Fruit fly (Drosophila melanogaster) whole organism, embryonic: ENCODE results near the gene SNRPG.
A peak's percentile ranks its signal among the peaks of the same experiment; 100 is the strongest.

ENCODE experiments used
- CG1024 ChIP-seq: fragments of 200-800 bp; sonication (Bioruptor generic); IDR thresholded peaks from 2 replicates; pipeline ENCODE4 v1.3.6; 2022; ENCODE audit warnings: missing biosample characterization, missing genetic modification characterization
- CG11093 ChIP-seq: fragments of 200-800 bp; sonication (Bioruptor generic); IDR thresholded peaks from 3 replicates; pipeline ENCODE4 v1.3.6; 2022; ENCODE audit warnings: missing biosample characterization, missing genetic modification characterization
- CG13287 ChIP-seq: fragments of 200-800 bp; sonication (Bioruptor generic); IDR thresholded peaks from 2 replicates; pipeline ENCODE4 v1.3.6; 2022; ENCODE audit warnings: missing biosample characterization, missing genetic modification characterization; ENCODE audit not compliant: partially characterized antibody
- CG13296 ChIP-seq: fragments of 200-800 bp; sonication (Bioruptor generic); optimal IDR thresholded peaks from 3 replicates; lab custom pipeline; 2018; ENCODE audit warnings: missing biosample characterization, mild to moderate bottlenecking, missing genetic modification characterization
- CG13775 ChIP-seq: fragments of 200-800 bp; sonication (Bioruptor generic); optimal IDR thresholded peaks from 3 replicates; lab custom pipeline; 2017; ENCODE audit warnings: missing biosample characterization, mild to moderate bottlenecking, missing genetic modification characterization
- CG14710 ChIP-seq: fragments of 200-800 bp; sonication (Bioruptor generic); optimal IDR thresholded peaks from 3 replicates; lab custom pipeline; 2019; ENCODE audit warnings: missing biosample characterization, mild to moderate bottlenecking, missing genetic modification characterization, moderate library complexity
- CG15073 ChIP-seq: fragments of 200-800 bp; sonication (Bioruptor generic); optimal IDR thresholded peaks from 2 replicates; lab custom pipeline; 2016; ENCODE audit warnings: missing biosample characterization, missing genetic modification characterization
- CG2678 ChIP-seq: fragments of 200-800 bp; sonication (Bioruptor generic); optimal IDR thresholded peaks from 3 replicates; lab custom pipeline; 2019; ENCODE audit warnings: missing biosample characterization, mild to moderate bottlenecking, missing genetic modification characterization, moderate library complexity
- CG32532 ChIP-seq: fragments of 200-800 bp; sonication (Bioruptor generic); IDR thresholded peaks from 2 replicates; pipeline ENCODE4 v1.3.6; 2022; ENCODE audit warnings: missing biosample characterization, missing genetic modification characterization
- CG42726 ChIP-seq: fragments of 200-800 bp; sonication (Bioruptor generic); IDR thresholded peaks from 2 replicates; pipeline ENCODE4 v1.3.6; 2022; ENCODE audit warnings: missing biosample characterization, missing genetic modification characterization; ENCODE audit not compliant: partially characterized antibody
- CG4360 ChIP-seq: fragments of 200-800 bp; sonication (Bioruptor generic); IDR thresholded peaks from 2 replicates; pipeline ENCODE4 v1.3.6; 2022; ENCODE audit warnings: missing biosample characterization, missing genetic modification characterization
- CG8281 ChIP-seq: fragments of 200-800 bp; sonication (Bioruptor generic); optimal IDR thresholded peaks from 2 replicates; lab custom pipeline; 2018; ENCODE audit warnings: missing biosample characterization, mild to moderate bottlenecking, missing genetic modification characterization, moderate library complexity
- CG9437 ChIP-seq: fragments of 200-800 bp; sonication (Bioruptor generic); optimal IDR thresholded peaks from 2 replicates; lab custom pipeline; 2018; ENCODE audit warnings: missing biosample characterization, mild to moderate bottlenecking, missing genetic modification characterization
- CG9817 ChIP-seq: fragments of 200-800 bp; sonication (Bioruptor generic); optimal IDR thresholded peaks from 2 replicates; lab custom pipeline; 2018; ENCODE audit warnings: missing biosample characterization, mild to moderate bottlenecking, missing genetic modification characterization, moderate library complexity
- Dek ChIP-seq: fragments of 200-800 bp; sonication (Bioruptor generic); optimal IDR thresholded peaks from 3 replicates; lab custom pipeline; 2019; ENCODE audit warnings: missing biosample characterization, mild to moderate bottlenecking, missing genetic modification characterization, moderate library complexity
- Dref ChIP-seq: fragments of 200-800 bp; sonication (Bioruptor generic); IDR thresholded peaks from 2 replicates; pipeline ENCODE4 v1.3.6; 2022; ENCODE audit warnings: missing biosample characterization, missing genetic modification characterization
- E2f1 ChIP-seq: fragments of 200-800 bp; sonication (Bioruptor generic); IDR thresholded peaks from 2 replicates; pipeline ENCODE4 v1.3.6; 2022; ENCODE audit warnings: missing biosample characterization, missing genetic modification characterization
- Ets65A ChIP-seq: fragments of 200-800 bp; sonication (Bioruptor generic); peaks from one replicate; lab custom pipeline; 2016; ENCODE audit warnings: missing biosample characterization, missing genetic modification characterization
- Gug ChIP-seq: fragments of 200-800 bp; sonication (Bioruptor generic); IDR thresholded peaks from 4 replicates; pipeline ENCODE4 v1.3.6; 2022; ENCODE audit warnings: missing biosample characterization, missing genetic modification characterization
- Hmx ChIP-seq: fragments of 200-800 bp; sonication (Bioruptor generic); optimal IDR thresholded peaks from 2 replicates; lab custom pipeline; 2016; ENCODE audit warnings: missing biosample characterization, missing genetic modification characterization
- Hsf ChIP-seq: fragments of 200-800 bp; sonication (Bioruptor generic); optimal IDR thresholded peaks from 3 replicates; lab custom pipeline; 2016; ENCODE audit warnings: missing biosample characterization, missing genetic modification characterization
- Lim3 ChIP-seq: fragments of 200-800 bp; sonication (Bioruptor generic); IDR thresholded peaks from 2 replicates; pipeline ENCODE4 v1.3.6; 2022; ENCODE audit warnings: missing biosample characterization, missing genetic modification characterization
- MESR4 ChIP-seq: fragments of 200-800 bp; sonication (Bioruptor generic); optimal IDR thresholded peaks from 2 replicates; lab custom pipeline; 2018; ENCODE audit warnings: missing biosample characterization, mild to moderate bottlenecking, missing genetic modification characterization, moderate library complexity
- Meics ChIP-seq: fragments of 200-800 bp; sonication (Bioruptor generic); optimal IDR thresholded peaks from 2 replicates; lab custom pipeline; 2017; ENCODE audit warnings: missing biosample characterization, mild to moderate bottlenecking, missing genetic modification characterization
- Neu2 ChIP-seq: fragments of 200-800 bp; sonication (Bioruptor generic); optimal IDR thresholded peaks from 3 replicates; lab custom pipeline; 2016; ENCODE audit warnings: missing biosample characterization, missing genetic modification characterization, borderline replicate concordance
- Pdp1 ChIP-seq, 2 experiments: fragments of 200-800 bp; sonication (Bioruptor generic); optimal IDR thresholded peaks; 3 replicates each; lab custom pipeline; 2016; ENCODE audit warnings: missing biosample characterization in 2 of 2, missing genetic modification characterization in 2 of 2, mild to moderate bottlenecking in 1 of 2, moderate library complexity in 1 of 2
- Sox102F ChIP-seq: fragments of 200-800 bp; sonication (Bioruptor generic); optimal IDR thresholded peaks from 2 replicates; lab custom pipeline; 2018; ENCODE audit warnings: missing biosample characterization, mild to moderate bottlenecking, missing genetic modification characterization, moderate library complexity
- TFAM ChIP-seq: fragments of 200-800 bp; sonication (Bioruptor generic); optimal IDR thresholded peaks from 2 replicates; lab custom pipeline; 2017; ENCODE audit warnings: missing biosample characterization, missing genetic modification characterization, inconsistent platforms
- YL-1 ChIP-seq: fragments of 200-800 bp; sonication (Bioruptor generic); optimal IDR thresholded peaks from 3 replicates; lab custom pipeline; 2017; ENCODE audit warnings: missing biosample characterization, mild to moderate bottlenecking, missing genetic modification characterization
- chn ChIP-seq: fragments of 200-800 bp; sonication (Bioruptor generic); optimal IDR thresholded peaks from 2 replicates; lab custom pipeline; 2016; ENCODE audit warnings: missing biosample characterization, missing genetic modification characterization
- crp ChIP-seq, 2 experiments: fragments of 200-800 bp; sonication (Bioruptor generic); optimal IDR thresholded peaks; 2 replicates in 1 of 2; 3 replicates in 1 of 2; lab custom pipeline; 2017; ENCODE audit warnings: missing biosample characterization in 2 of 2, missing genetic modification characterization in 2 of 2, mild to moderate bottlenecking in 1 of 2, moderate library complexity in 1 of 2
- en ChIP-seq: fragments of 200-800 bp; sonication (Bioruptor generic); optimal IDR thresholded peaks from 2 replicates; lab custom pipeline; 2016; ENCODE audit warnings: missing biosample characterization, missing genetic modification characterization
- eve ChIP-seq, 2 experiments: fragments of >200 bp; optimal IDR thresholded peaks; 2 replicates each; lab custom pipeline; 2017; ENCODE audit warnings: missing biosample characterization in 2 of 2, missing genetic modification characterization in 2 of 2
- gcm2 ChIP-seq: fragments of 200-800 bp; sonication (Bioruptor generic); optimal IDR thresholded peaks from 2 replicates; lab custom pipeline; 2016; ENCODE audit warnings: missing biosample characterization, missing genetic modification characterization
- inv ChIP-seq: fragments of 200-800 bp; sonication (Bioruptor generic); IDR thresholded peaks from 2 replicates; pipeline ENCODE4 v1.3.6; 2022; ENCODE audit warnings: missing biosample characterization, missing genetic modification characterization; ENCODE audit not compliant: partially characterized antibody
- jumu ChIP-seq: fragments of 200-800 bp; sonication (Bioruptor generic); optimal IDR thresholded peaks from 3 replicates; lab custom pipeline; 2016; ENCODE audit warnings: missing biosample characterization, missing genetic modification characterization
- kah ChIP-seq: fragments of 200-800 bp; sonication (Bioruptor generic); optimal IDR thresholded peaks from 2 replicates; lab custom pipeline; 2018; ENCODE audit warnings: missing biosample characterization, mild to moderate bottlenecking, missing genetic modification characterization
- knrl ChIP-seq: fragments of 200-800 bp; sonication (Bioruptor generic); IDR thresholded peaks from 3 replicates; pipeline ENCODE4 v1.3.6; 2022; ENCODE audit warnings: missing biosample characterization, missing genetic modification characterization; ENCODE audit not compliant: partially characterized antibody
- mld ChIP-seq: fragments of 200-800 bp; sonication (Bioruptor generic); IDR thresholded peaks from 3 replicates; pipeline ENCODE4 v1.3.6; 2022; ENCODE audit warnings: missing biosample characterization, missing genetic modification characterization; ENCODE audit not compliant: partially characterized antibody
- pho ChIP-seq: fragments of 200-800 bp; sonication (Bioruptor generic); optimal IDR thresholded peaks from 2 replicates; lab custom pipeline; 2016; ENCODE audit warnings: missing biosample characterization, missing genetic modification characterization
- pzg ChIP-seq: fragments of 200-800 bp; sonication (Bioruptor generic); optimal IDR thresholded peaks from 3 replicates; lab custom pipeline; 2018; ENCODE audit warnings: missing biosample characterization, mild to moderate bottlenecking, missing genetic modification characterization, moderate library complexity
- row ChIP-seq: fragments of 200-800 bp; sonication (Bioruptor generic); IDR thresholded peaks from 3 replicates; pipeline ENCODE4 v1.3.6; 2022; ENCODE audit warnings: missing biosample characterization, missing genetic modification characterization
- sd ChIP-seq: fragments of 200-800 bp; sonication (Bioruptor generic); optimal IDR thresholded peaks from 3 replicates; lab custom pipeline; 2018; ENCODE audit warnings: missing biosample characterization, mild to moderate bottlenecking, missing genetic modification characterization, moderate library complexity
- stwl ChIP-seq: fragments of 200-800 bp; sonication (Bioruptor generic); optimal IDR thresholded peaks from 3 replicates; lab custom pipeline; 2018; ENCODE audit warnings: missing biosample characterization, mild to moderate bottlenecking, missing genetic modification characterization, moderate library complexity
- trem ChIP-seq: fragments of 200-800 bp; optimal IDR thresholded peaks from 3 replicates; lab custom pipeline; 2019; ENCODE audit warnings: missing biosample characterization, mild to moderate bottlenecking, missing genetic modification characterization, moderate library complexity
- vfl ChIP-seq: fragments of 200-800 bp; sonication (Bioruptor generic); optimal IDR thresholded peaks from 2 replicates; lab custom pipeline; 2016; ENCODE audit warnings: missing biosample characterization, missing genetic modification characterization
- vnd ChIP-seq: fragments of 200-800 bp; sonication (Bioruptor generic); IDR thresholded peaks from 3 replicates; pipeline ENCODE4 v1.3.6; 2022; ENCODE audit warnings: missing biosample characterization, missing genetic modification characterization; ENCODE audit not compliant: partially characterized antibody
- zfh2 ChIP-seq: fragments of 200-800 bp; sonication (Bioruptor generic); optimal IDR thresholded peaks from 2 replicates; lab custom pipeline; 2016; ENCODE audit warnings: missing biosample characterization, missing genetic modification characterization

The SNRPG gene

DNA sequence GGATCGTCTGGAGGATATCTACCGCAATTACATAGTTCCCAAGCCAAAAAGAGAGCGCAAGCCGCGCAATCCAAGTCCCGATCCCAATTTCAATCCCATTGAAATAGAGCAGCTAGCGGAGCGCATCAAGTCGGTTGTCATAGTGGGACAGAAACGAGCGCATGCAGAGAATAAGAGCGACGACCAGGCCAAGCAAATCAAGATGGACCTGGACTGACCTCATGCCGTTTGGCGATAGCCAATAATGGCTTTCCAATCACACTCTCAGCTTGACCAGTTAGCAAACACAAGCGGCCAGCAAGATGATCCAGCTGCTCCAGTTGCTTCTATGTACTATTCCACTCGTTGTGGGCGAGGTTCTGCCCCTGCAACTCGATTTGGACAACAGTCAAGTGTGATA, 11.4 kb upstream of the SNRPG start (continued):
- TF ChIP-seq knrl (no peak), YL-1 (no peak), CG15073 (GFP tag; lab: Kevin White, UChicago) (no peak), Sox102F (GFP tag; lab: Kevin White, UChicago) (no peak)

DNA sequence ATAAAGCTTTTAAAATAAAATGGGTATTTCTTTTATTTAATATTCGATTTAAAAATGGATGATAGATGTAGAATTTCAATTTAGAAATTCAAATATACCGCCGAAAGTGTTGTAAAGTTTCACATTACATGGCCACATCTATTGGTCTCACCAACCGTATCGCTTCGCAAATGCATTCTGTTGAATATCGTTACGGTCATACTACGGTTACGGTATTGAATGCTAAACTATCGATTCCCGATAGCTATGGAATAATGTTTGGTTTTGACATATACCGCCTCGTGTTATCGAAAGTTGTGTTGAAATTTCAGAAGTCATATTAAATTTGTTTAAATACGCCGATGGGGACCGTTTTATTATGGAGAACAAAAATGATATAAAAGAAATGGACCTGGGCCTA, 10.9 kb upstream of the SNRPG start, which contains the start of the genes CG32573 and CG42512:
TSS of gene CG32573 (plus strand) at position 279 of the 400 bp plus-strand sequence.
TSS of gene CG42512 (plus strand) at position 279 of the 400 bp plus-strand sequence.
- 0 out of 3 replicates have a peak, but pooled peaks have one; percentile 52 for TF ChIP-seq vnd (GFP tag; lab: Robert Waterston, UW)
- TF ChIP-seq jumu (GFP tag; lab: Kevin White, UChicago) = no peak
- no peak for TF ChIP-seq eve (GFP tag; optimal IDR thresholded peaks at IDR 0.05; lab: Kevin White, UChicago)
- TF ChIP-seq CG11093 (GFP tag; lab: Robert Waterston, UW) = no peak
- TF ChIP-seq YL-1 = no peak
- TF ChIP-seq CG32532 (GFP tag; lab: Robert Waterston, UW) = no peak
- TF ChIP-seq Sox102F (GFP tag; lab: Kevin White, UChicago) = no peak
- TF ChIP-seq vfl (GFP tag; lab: Kevin White, UChicago) = no peak
- TF ChIP-seq CG9437 (GFP tag; lab: Kevin White, UChicago) = peak; percentile 77
- TF ChIP-seq Hsf (GFP tag; lab: Kevin White, UChicago) = no peak
- TF ChIP-seq E2f1 (GFP tag; lab: Robert Waterston, UW) = no peak
- TF ChIP-seq Pdp1 (GFP tag; optimal IDR thresholded peaks at IDR 0.05; lab: Kevin White, UChicago) = peak in 1 of 2 experiments; percentile 34
- no peak for TF ChIP-seq Meics (GFP tag; lab: Kevin White, UChicago)
- no peak for TF ChIP-seq CG4360 (GFP tag; lab: Robert Waterston, UW)
- TF ChIP-seq CG13287 (GFP tag; lab: Robert Waterston, UW) = peak; percentile 83
- no peak for TF ChIP-seq en (GFP tag; lab: Kevin White, UChicago)
- no peak for TF ChIP-seq Hmx (GFP tag; lab: Kevin White, UChicago)
- TF ChIP-seq TFAM (GFP tag; lab: Kevin White, UChicago) = no peak
- TF ChIP-seq Dek = no peak
- TF ChIP-seq Dref (GFP tag; lab: Robert Waterston, UW) = peak; percentile 77
- peak; percentile 11 for TF ChIP-seq MESR4 (GFP tag; lab: Kevin White, UChicago)
- TF ChIP-seq CG42726 (GFP tag; lab: Robert Waterston, UW) = peak; percentile 4; the same call in 1 of the 2 replicates
- no peak for TF ChIP-seq CG13296
- TF ChIP-seq zfh2 (GFP tag; lab: Kevin White, UChicago) = no peak
- peak; percentile 40; the same call in 1 of the 3 replicates for TF ChIP-seq knrl
- peak; percentile 63 for TF ChIP-seq CG14710
- peak; percentile 53; the same call in 1 of the 3 replicates for TF ChIP-seq mld (GFP tag; lab: Robert Waterston, UW)
- TF ChIP-seq sd (tag; lab: Kevin White, UChicago) = peak; percentile 17
- TF ChIP-seq CG9817 (tag; lab: Kevin White, UChicago) = no peak
- no peak for TF ChIP-seq CG8281 (tag; lab: Kevin White, UChicago)
- no peak for TF ChIP-seq CG13775 (GFP tag; lab: Kevin White, UChicago)
- TF ChIP-seq pho (GFP tag; lab: Kevin White, UChicago) = no peak
- TF ChIP-seq stwl (tag; lab: Kevin White, UChicago) = peak; percentile 95
- TF ChIP-seq Gug (GFP tag; lab: Robert Waterston, UW) = no peak
- peak; percentile 92 for TF ChIP-seq pzg (GFP tag; lab: Kevin White, UChicago)
- TF ChIP-seq Neu2 (GFP tag; lab: Kevin White, UChicago) = no peak
- peak; percentile 44; the same call in 1 of the 2 replicates for TF ChIP-seq inv
- TF ChIP-seq CG2678 (tag; lab: Kevin White, UChicago) = no peak
- peak; percentile 12; the same call in 1 of the 3 replicates for TF ChIP-seq row (GFP tag; lab: Robert Waterston, UW)
- TF ChIP-seq trem (tag; lab: Kevin White, UChicago) = peak; percentile 41
- TF ChIP-seq chn (GFP tag; lab: Kevin White, UChicago) = no peak
- TF ChIP-seq Lim3 = no peak
- no peak for TF ChIP-seq CG1024
- no peak for TF ChIP-seq kah (GFP tag; lab: Kevin White, UChicago)
- TF ChIP-seq crp (GFP tag; optimal IDR thresholded peaks at IDR 0.05; lab: Kevin White, UChicago) = no peak
- TF ChIP-seq gcm2 = no peak
- peak; percentile 62 for TF ChIP-seq Ets65A
